Worm (Caenorhabditis elegans): ENCODE data around the gene F16G10.8.

DNA sequence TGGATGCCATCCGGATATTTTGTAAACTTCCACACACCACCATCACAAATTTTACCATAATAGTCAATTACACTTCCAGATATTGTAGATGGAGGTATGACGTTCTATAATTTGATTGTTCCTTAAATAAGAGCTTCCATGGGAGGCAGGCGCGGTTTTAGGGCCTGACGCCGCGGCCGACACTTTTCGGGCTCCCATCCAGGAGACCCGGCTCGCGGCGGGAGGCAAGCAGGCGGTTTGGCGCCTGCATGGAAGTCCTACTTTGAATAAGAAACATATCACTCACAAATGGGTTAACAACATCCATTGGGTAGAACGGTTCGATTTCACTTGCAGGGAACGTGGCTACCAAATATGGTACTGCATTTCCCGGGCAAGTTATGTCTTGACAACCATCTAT, 3.6 kb downstream of the F16G10.8 start:
- TF ChIP-seq F57A8.1 (GFP tag; optimal IDR thresholded peaks at IDR 0.05) (no peak), Y56A3A.18 (GFP tag; IDR thresholded peaks at IDR 0.05) (no peak)

Measured in whole organism, young adult.